Worm (Caenorhabditis elegans): ENCODE results near the gene acr-14.

ce11 chrII:8226475-8226874 is 49.5 kb upstream of the acr-14 start:
- TF ChIP-seq snpc-4 (GFP tag; optimal IDR thresholded peaks at IDR 0.05): no peak
- TF ChIP-seq snpc-4 (tag; optimal IDR thresholded peaks at IDR 0.05): no peak
- no peak for TF ChIP-seq aptf-2 (GFP tag; conservative IDR thresholded peaks at IDR 0.05)
- no peak for TF ChIP-seq C17E4.6 (GFP tag; IDR thresholded peaks at IDR 0.05)
- no peak for TF ChIP-seq dox-1 (GFP tag; IDR thresholded peaks at IDR 0.05)
- TF ChIP-seq cebp-1 (GFP tag; IDR thresholded peaks at IDR 0.05): no peak
- no peak for TF ChIP-seq cebp-1 (tag; optimal IDR thresholded peaks at IDR 0.05)
- TF ChIP-seq C06A6.2 (GFP tag; conservative IDR thresholded peaks at IDR 0.05): no peak
- TF ChIP-seq atf-7 (tag; optimal IDR thresholded peaks at IDR 0.05): no peak
- TF ChIP-seq attf-5 (GFP tag; optimal IDR thresholded peaks at IDR 0.05): no peak
- no peak for TF ChIP-seq dpl-1 (GFP tag; optimal IDR thresholded peaks at IDR 0.05)
- TF ChIP-seq F52B5.7 (tag; optimal IDR thresholded peaks at IDR 0.05): no peak

Measured in whole organism, young adult.